Worm (Caenorhabditis elegans) whole organism, L3 larva: ENCODE measurements around the gene hsp-75.

Experiments used
- R02D3.7 ChIP-seq: fragments of 150-350 bp; optimal IDR thresholded peaks from 2 replicates; lab custom pipeline; 2014; ENCODE audit warnings: missing biosample characterization, missing genetic modification characterization
- elt-2 ChIP-seq: sonication (generic microtip); optimal IDR thresholded peaks from 2 replicates; lab custom pipeline; 2016; ENCODE audit warnings: missing genetic modification reagents, mild to moderate bottlenecking, missing genetic modification characterization, missing compliant biosample characterization
- mdl-1 ChIP-seq: fragments of 150-350 bp; optimal IDR thresholded peaks from 2 replicates; lab custom pipeline; 2014; ENCODE audit warnings: missing biosample characterization, missing genetic modification characterization
- nhr-11 ChIP-seq: fragments of 150-350 bp; optimal IDR thresholded peaks from 2 replicates; lab custom pipeline; 2014; ENCODE audit warnings: missing biosample characterization, missing genetic modification characterization
- nhr-237 ChIP-seq: fragments of 150-350 bp; optimal IDR thresholded peaks from 2 replicates; lab custom pipeline; 2014; ENCODE audit warnings: missing biosample characterization, missing genetic modification characterization
- nhr-76 ChIP-seq: fragments of 150-350 bp; sonication (generic microtip); optimal IDR thresholded peaks from 5 replicates; lab custom pipeline; 2014; ENCODE audit warnings: missing biosample characterization, missing genetic modification characterization
- zag-1 ChIP-seq: fragments of 150-350 bp; optimal IDR thresholded peaks from 2 replicates; lab custom pipeline; 2014; ENCODE audit warnings: missing biosample characterization, missing genetic modification characterization

DNA sequence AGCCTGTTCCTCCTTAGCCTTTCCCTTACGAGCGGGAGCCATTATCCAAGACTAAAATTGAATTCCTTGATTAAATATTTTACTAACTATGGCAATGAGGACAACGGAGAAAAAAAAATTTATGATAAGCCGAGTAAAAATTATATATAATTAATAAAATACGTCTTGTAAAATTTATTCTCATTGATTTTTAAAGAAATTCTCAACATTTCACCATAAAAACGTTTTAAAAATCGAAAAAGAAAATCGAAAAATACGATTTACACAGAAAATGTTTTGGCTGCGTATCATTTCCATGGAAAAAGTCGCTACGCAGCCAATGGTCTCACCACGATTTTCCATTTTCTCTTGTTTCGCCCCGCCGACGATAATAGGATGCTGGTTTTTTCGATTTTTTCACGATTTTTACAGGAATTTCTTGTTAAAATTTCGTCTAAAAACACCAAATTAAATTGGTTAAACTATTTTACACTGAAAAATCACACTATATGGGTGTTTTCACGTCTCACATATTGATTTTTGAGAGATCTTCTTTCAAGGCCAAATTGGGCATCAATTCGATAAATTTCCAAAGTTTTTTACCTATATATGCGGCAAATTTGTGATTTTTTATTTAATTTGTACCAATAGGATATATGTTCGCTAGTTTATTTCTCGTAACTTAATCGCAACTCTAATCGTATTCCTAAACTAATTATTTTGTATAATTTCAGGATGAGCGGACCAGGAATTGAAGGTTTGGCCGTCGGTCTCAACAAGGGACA, 46.8 kb downstream of the hsp-75 start, which contains the start of the genes rps-14 and rpl-36:
- TF ChIP-seq zag-1 (no peak), nhr-237 (tag; lab: Kevin White, UChicago) (no peak), nhr-11 (tag; lab: Kevin White, UChicago) (peak; percentile 61), nhr-76 (peak; percentile 8), elt-2 (tag; lab: Kevin White, UChicago) (peak; percentile 61), R02D3.7 (peak; percentile 84), mdl-1 (tag; lab: Kevin White, UChicago) (no peak)
